Fruit fly (Drosophila melanogaster): ENCODE results near the gene Cad86C.

Cad86C gene

DNA sequence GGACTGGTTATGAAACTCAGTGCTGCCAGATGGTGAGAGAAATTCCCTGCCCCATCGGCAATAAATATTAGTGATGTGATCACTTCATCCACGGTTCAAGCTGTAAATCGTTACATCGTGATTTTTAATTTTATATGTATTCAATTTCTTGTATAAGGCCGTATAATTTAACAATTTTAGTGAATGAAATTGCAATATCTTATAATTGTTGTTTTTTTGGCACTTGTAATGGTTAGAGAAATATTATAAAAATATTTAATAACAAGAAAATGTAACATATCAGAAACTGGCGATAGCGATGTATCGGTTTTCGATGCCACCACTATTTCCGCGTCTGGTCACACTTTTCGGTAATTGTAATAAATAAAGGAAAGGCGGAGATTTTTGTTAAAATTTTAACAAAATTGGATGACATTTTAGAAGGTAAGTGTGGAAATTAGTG lies 42.8 kb upstream of the Cad86C start, which contains the start of the genes mRpL37 and Rbp1 (continued):
- TF ChIP-seq CG4404 (GFP tag; IDR thresholded peaks at IDR 0.05) (peak; percentile 94), CG17612 (GFP tag; IDR thresholded peaks at IDR 0.05) (no peak), z (GFP tag; IDR thresholded peaks at IDR 0.05) (no peak), cwo (GFP tag; optimal IDR thresholded peaks at IDR 0.05) (peak; percentile 19), hth (optimal IDR thresholded peaks at IDR 0.05) (no peak), ftz-f1 (GFP tag; optimal IDR thresholded peaks at IDR 0.05) (no peak), Kr (GFP tag; optimal IDR thresholded peaks at IDR 0.05) (no peak), knrl (GFP tag; IDR thresholded peaks at IDR 0.05; ENCODE audit: partially characterized antibody) (peak; percentile 96), Dp (GFP tag; optimal IDR thresholded peaks at IDR 0.05) (peak; percentile 13), bab2 (GFP tag; optimal IDR thresholded peaks at IDR 0.05) (peak; percentile 60), CG15479 (GFP tag; optimal IDR thresholded peaks at IDR 0.05) (no peak), ssp (GFP tag; IDR thresholded peaks at IDR 0.05) (peak; percentile 80), CG3726 (GFP tag; IDR thresholded peaks at IDR 0.05) (no peak), h (optimal IDR thresholded peaks at IDR 0.05) (no peak), grau (tag; optimal IDR thresholded peaks at IDR 0.05) (peak; percentile 84), al (GFP tag; IDR thresholded peaks at IDR 0.05) (peak; percentile 85), MESR4 (GFP tag; optimal IDR thresholded peaks at IDR 0.05) (no peak), crc (GFP tag; optimal IDR thresholded peaks at IDR 0.05) (no peak), Mes4 (GFP tag; optimal IDR thresholded peaks at IDR 0.05) (no peak), sr (GFP tag; IDR thresholded peaks at IDR 0.05) (no peak), CG11398 (GFP tag; optimal IDR thresholded peaks at IDR 0.05) (no peak), br (optimal IDR thresholded peaks at IDR 0.05) (no peak), nom (GFP tag; optimal IDR thresholded peaks at IDR 0.05) (no peak), zf30C (GFP tag; optimal IDR thresholded peaks at IDR 0.05) (no peak), exex (tag; optimal IDR thresholded peaks at IDR 0.05) (no peak), Sry-β (GFP tag; optimal IDR thresholded peaks at IDR 0.05) (peak; percentile 72), amos (GFP tag; IDR thresholded peaks at IDR 0.05; ENCODE audit: partially characterized antibody) (peak; percentile 78), CG1647 (GFP tag; optimal IDR thresholded peaks at IDR 0.05) (peak; percentile 33), CG10366 (GFP tag; IDR thresholded peaks at IDR 0.05) (peak; percentile 54), CG32767 (GFP tag; IDR thresholded peaks at IDR 0.05) (0 out of 2 replicates have a peak, but pooled peaks have one; percentile 27), CkIIα-i1 (GFP tag; IDR thresholded peaks at IDR 0.05) (no peak), abd-A (tag; optimal IDR thresholded peaks at IDR 0.05) (no peak), sd (tag; optimal IDR thresholded peaks at IDR 0.05) (peak; percentile 85), Scr (GFP tag; IDR thresholded peaks at IDR 0.05; ENCODE audit: partially characterized antibody) (peak; percentile 99), CG43689 (GFP tag; IDR thresholded peaks at IDR 0.05) (no peak), nau (GFP tag; optimal IDR thresholded peaks at IDR 0.05) (no peak), chif (GFP tag; optimal IDR thresholded peaks at IDR 0.05) (peak; percentile 18 to 53), gcm2 (GFP tag; optimal IDR thresholded peaks at IDR 0.05) (no peak), zen (tag; optimal IDR thresholded peaks at IDR 0.05) (peak; percentile 71), CG7372 (GFP tag; IDR thresholded peaks at IDR 0.05) (peak; percentile 54; the same call in 1 of the 2 replicates), CG7357 (GFP tag; IDR thresholded peaks at IDR 0.05) (peak; percentile 43; the same call in 1 of the 3 replicates), CG10147 (GFP tag; optimal IDR thresholded peaks at IDR 0.05) (peak; percentile 86), CG9727 (GFP tag; optimal IDR thresholded peaks at IDR 0.05) (peak; percentile 75), CG4820 (GFP tag; optimal IDR thresholded peaks at IDR 0.05) (peak; percentile 76), CG17361 (GFP tag; IDR thresholded peaks at IDR 0.05) (peak; percentile 91), Nf-YB (GFP tag; optimal IDR thresholded peaks at IDR 0.05) (no peak), bbx (GFP tag; IDR thresholded peaks at IDR 0.05; ENCODE audit: partially characterized antibody) (peak; percentile 56), Gsc (GFP tag; IDR thresholded peaks at IDR 0.05) (peak; percentile 50; the same call in 1 of the 2 replicates), Nf-YC (tag; optimal IDR thresholded peaks at IDR 0.05) (peak; percentile 76), CG11504 (tag; optimal IDR thresholded peaks at IDR 0.05) (peak; percentile 81), Doc3 (GFP tag; IDR thresholded peaks at IDR 0.05; ENCODE audit: partially characterized antibody) (peak; percentile 84)
